Fruit fly (Drosophila melanogaster) whole organism: ENCODE data around the gene CG13841.

Source experiments
- CG8478 ChIP-seq: fragments of >200 bp; optimal IDR thresholded peaks from 2 replicates; lab custom pipeline; 2018; ENCODE audit warnings: inconsistent platforms
- pan ChIP-seq: fragments of >200 bp; optimal IDR thresholded peaks from 2 replicates; lab custom pipeline; 2017
- psq ChIP-seq: fragments of >200 bp; optimal IDR thresholded peaks from 2 replicates; lab custom pipeline; 2017

- TF ChIP-seq CG8478 (lab: Kevin White, UChicago), result no peak
- no peak for TF ChIP-seq pan (lab: Kevin White, UChicago)
- no peak for TF ChIP-seq psq
These were observed 49.1 kb upstream of the CG13841 start for dm6 chr3R:22816437-22817173.
